Fruit fly (Drosophila melanogaster) whole organism, embryonic: Measurements from ENCODE around the gene CG10338.

Experiments
- CG10321 ChIP-seq: fragments of 200-800 bp; sonication (Bioruptor generic); IDR thresholded peaks from 2 replicates; pipeline ENCODE4 v1.3.6; 2022; ENCODE audit warnings: missing biosample characterization, missing genetic modification characterization
- CG11560 ChIP-seq: fragments of 200-800 bp; sonication (Bioruptor generic); IDR thresholded peaks from 3 replicates; pipeline ENCODE4 v1.3.6; 2022; ENCODE audit warnings: missing biosample characterization, missing genetic modification characterization
- CG12071 ChIP-seq: fragments of 200-800 bp; sonication (Bioruptor generic); optimal IDR thresholded peaks from 3 replicates; lab custom pipeline; 2018; ENCODE audit warnings: missing biosample characterization, mild to moderate bottlenecking, missing genetic modification characterization
- CG13123 ChIP-seq: fragments of 200-800 bp; sonication (Bioruptor generic); optimal IDR thresholded peaks from 2 replicates; lab custom pipeline; 2016; ENCODE audit warnings: missing biosample characterization, missing genetic modification characterization
- CG13894 ChIP-seq: fragments of 200-800 bp; sonication (Bioruptor generic); optimal IDR thresholded peaks from 3 replicates; lab custom pipeline; 2018; ENCODE audit warnings: missing biosample characterization, mild to moderate bottlenecking, missing genetic modification characterization, moderate library complexity
- CG14050 ChIP-seq: fragments of 200-800 bp; sonication (Bioruptor generic); IDR thresholded peaks from 3 replicates; pipeline ENCODE4 v1.3.6; 2022; ENCODE audit warnings: missing biosample characterization, missing genetic modification characterization
- CG15269 ChIP-seq: fragments of 200-800 bp; sonication (Bioruptor generic); optimal IDR thresholded peaks from 2 replicates; lab custom pipeline; 2018; ENCODE audit warnings: missing biosample characterization, mild to moderate bottlenecking, missing genetic modification characterization, moderate library complexity
- CG1529 ChIP-seq: fragments of 200-800 bp; sonication (Bioruptor generic); optimal IDR thresholded peaks from 3 replicates; lab custom pipeline; 2018; ENCODE audit warnings: missing biosample characterization, missing genetic modification characterization
- CG15479 ChIP-seq: fragments of 200-800 bp; sonication (Bioruptor generic); optimal IDR thresholded peaks from 3 replicates; lab custom pipeline; 2019; ENCODE audit warnings: missing biosample characterization, mild to moderate bottlenecking, missing genetic modification characterization, moderate library complexity
- CG17568 ChIP-seq: fragments of 200-800 bp; sonication (Bioruptor generic); optimal IDR thresholded peaks from 2 replicates; lab custom pipeline; 2018; ENCODE audit warnings: missing biosample characterization, mild to moderate bottlenecking, missing genetic modification characterization, moderate library complexity
- CG17802 ChIP-seq: fragments of 200-800 bp; sonication (Bioruptor generic); optimal IDR thresholded peaks from 2 replicates; lab custom pipeline; 2018; ENCODE audit warnings: missing biosample characterization, mild to moderate bottlenecking, missing genetic modification characterization, moderate library complexity
- CG2116 ChIP-seq: fragments of 200-800 bp; sonication (Bioruptor generic); optimal IDR thresholded peaks from 3 replicates; lab custom pipeline; 2018; ENCODE audit warnings: missing biosample characterization, mild to moderate bottlenecking, missing genetic modification characterization
- CG30403 ChIP-seq: fragments of 200-800 bp; sonication (Bioruptor generic); optimal IDR thresholded peaks from 3 replicates; lab custom pipeline; 2016; ENCODE audit warnings: missing biosample characterization, missing genetic modification characterization
- CG30431 ChIP-seq: fragments of 200-800 bp; sonication (Bioruptor generic); optimal IDR thresholded peaks from 2 replicates; lab custom pipeline; 2017; ENCODE audit warnings: missing biosample characterization, missing genetic modification characterization
- CG4404 ChIP-seq: fragments of 200-800 bp; sonication (Bioruptor generic); IDR thresholded peaks from 2 replicates; pipeline ENCODE4 v1.3.6; 2022; ENCODE audit warnings: missing biosample characterization, missing genetic modification characterization
- CG4854 ChIP-seq: fragments of 200-800 bp; sonication (Bioruptor generic); optimal IDR thresholded peaks from 2 replicates; lab custom pipeline; 2016; ENCODE audit warnings: missing biosample characterization, missing genetic modification characterization, inconsistent platforms
- CG7839 ChIP-seq: fragments of 200-800 bp; sonication (Bioruptor generic); optimal IDR thresholded peaks from 3 replicates; lab custom pipeline; 2018; ENCODE audit warnings: missing biosample characterization, mild to moderate bottlenecking, missing genetic modification characterization, moderate library complexity
- CG8388 ChIP-seq: fragments of 200-800 bp; sonication (Bioruptor generic); optimal IDR thresholded peaks from 2 replicates; lab custom pipeline; 2019; ENCODE audit warnings: missing biosample characterization, mild to moderate bottlenecking, missing genetic modification characterization, moderate library complexity
- CG8478 ChIP-seq: fragments of >200 bp; optimal IDR thresholded peaks from 2 replicates; lab custom pipeline; 2018
- CG9609 ChIP-seq: fragments of 200-800 bp; sonication (Bioruptor generic); optimal IDR thresholded peaks from 3 replicates; lab custom pipeline; 2016; ENCODE audit warnings: missing biosample characterization, missing genetic modification characterization
- CG9727 ChIP-seq: fragments of 200-800 bp; sonication (Bioruptor generic); optimal IDR thresholded peaks from 3 replicates; lab custom pipeline; 2017; ENCODE audit warnings: missing biosample characterization, mild to moderate bottlenecking, missing genetic modification characterization
- D ChIP-seq, 2 experiments: fragments of 200-800 bp in 1 of 2; fragments of >200 bp in 1 of 2; sonication (Bioruptor generic) in 1 of 2; optimal IDR thresholded peaks; 2 replicates in 1 of 2; 3 replicates in 1 of 2; lab custom pipeline; 2017; ENCODE audit warnings: mild to moderate bottlenecking in 1 of 2, missing biosample characterization in 1 of 2, missing genetic modification characterization in 1 of 2, missing genetic modification reagents in 1 of 2
- Hmx ChIP-seq: fragments of 200-800 bp; sonication (Bioruptor generic); optimal IDR thresholded peaks from 2 replicates; lab custom pipeline; 2016; ENCODE audit warnings: missing biosample characterization, missing genetic modification characterization
- Hr3 ChIP-seq: fragments of 200-800 bp; sonication (Bioruptor generic); optimal IDR thresholded peaks from 3 replicates; lab custom pipeline; 2016; ENCODE audit warnings: missing biosample characterization, missing genetic modification characterization
- Lpt ChIP-seq: fragments of >200 bp; optimal IDR thresholded peaks from 2 replicates; lab custom pipeline; 2018; ENCODE audit warnings: missing biosample characterization, missing genetic modification characterization
- Poxn ChIP-seq: fragments of 200-800 bp; sonication (Bioruptor generic); IDR thresholded peaks from 2 replicates; pipeline ENCODE4 v1.3.6; 2022; ENCODE audit warnings: missing biosample characterization, missing genetic modification characterization
- Ptx1 ChIP-seq: fragments of 200-800 bp; sonication (Bioruptor generic); IDR thresholded peaks from 2 replicates; pipeline ENCODE4 v1.3.6; 2022; ENCODE audit warnings: missing biosample characterization, missing genetic modification characterization
- al ChIP-seq: fragments of 200-800 bp; sonication (Bioruptor generic); IDR thresholded peaks from 2 replicates; pipeline ENCODE4 v1.3.6; 2022; ENCODE audit warnings: missing biosample characterization, missing genetic modification characterization
- ara ChIP-seq: fragments of 200-800 bp; sonication (Bioruptor generic); IDR thresholded peaks from 2 replicates; pipeline ENCODE4 v1.3.6; 2022; ENCODE audit warnings: missing biosample characterization, missing genetic modification characterization
- bcd ChIP-seq: fragments of 200-800 bp; sonication (Bioruptor generic); optimal IDR thresholded peaks from 2 replicates; lab custom pipeline; 2017; ENCODE audit warnings: missing biosample characterization, mild to moderate bottlenecking, missing genetic modification characterization
- bowl ChIP-seq: fragments of 200-800 bp; sonication (Bioruptor generic); IDR thresholded peaks from 2 replicates; pipeline ENCODE4 v1.3.6; 2022; ENCODE audit warnings: missing biosample characterization, missing genetic modification characterization
- cad ChIP-seq: fragments of >200 bp; optimal IDR thresholded peaks from 2 replicates; lab custom pipeline; 2017; ENCODE audit warnings: missing biosample characterization, missing genetic modification characterization
- cas ChIP-seq: fragments of 200-800 bp; sonication (Bioruptor generic); IDR thresholded peaks from 2 replicates; pipeline ENCODE4 v1.3.6; 2022; ENCODE audit warnings: missing biosample characterization, missing genetic modification characterization
- chif ChIP-seq, 2 experiments: fragments of 200-800 bp; sonication (Bioruptor generic); optimal IDR thresholded peaks; 3 replicates each; lab custom pipeline; 2016; ENCODE audit warnings: missing biosample characterization in 2 of 2, missing genetic modification characterization in 2 of 2
- eyg ChIP-seq: fragments of 200-800 bp; sonication (Bioruptor generic); optimal IDR thresholded peaks from 3 replicates; lab custom pipeline; 2016; ENCODE audit warnings: missing biosample characterization, missing genetic modification characterization
- fd3F ChIP-seq: fragments of 200-800 bp; sonication (Bioruptor generic); optimal IDR thresholded peaks from 2 replicates; lab custom pipeline; 2018; ENCODE audit warnings: missing biosample characterization, mild to moderate bottlenecking, missing genetic modification characterization, moderate library complexity
- grau ChIP-seq: fragments of 200-800 bp; optimal IDR thresholded peaks from 3 replicates; lab custom pipeline; 2019; ENCODE audit warnings: missing biosample characterization, mild to moderate bottlenecking, missing genetic modification characterization, moderate library complexity
- grn ChIP-seq: fragments of 200-800 bp; sonication (Bioruptor generic); optimal IDR thresholded peaks from 3 replicates; lab custom pipeline; 2017; ENCODE audit warnings: missing biosample characterization, missing genetic modification characterization
- hb ChIP-seq: fragments of 200-800 bp; sonication (Bioruptor generic); IDR thresholded peaks from 3 replicates; pipeline ENCODE4 v1.3.6; 2022; ENCODE audit warnings: missing biosample characterization, missing genetic modification characterization; ENCODE audit not compliant: partially characterized antibody
- insv ChIP-seq, 2 experiments: fragments of 200-800 bp; sonication (Bioruptor generic); optimal IDR thresholded peaks; 3 replicates each; lab custom pipeline; 2016 to 2018; ENCODE audit warnings: missing biosample characterization in 2 of 2, missing genetic modification characterization in 2 of 2
- ken ChIP-seq: fragments of 200-800 bp; sonication (Bioruptor generic); IDR thresholded peaks from 3 replicates; pipeline ENCODE4 v1.3.6; 2022; ENCODE audit warnings: missing biosample characterization, missing genetic modification characterization
- nerfin-2 ChIP-seq: fragments of 200-800 bp; sonication (Bioruptor generic); IDR thresholded peaks from 2 replicates; pipeline ENCODE4 v1.3.6; 2022; ENCODE audit warnings: missing biosample characterization, missing genetic modification characterization; ENCODE audit not compliant: partially characterized antibody
- pnt ChIP-seq: fragments of 200-800 bp; sonication (Bioruptor generic); optimal IDR thresholded peaks from 3 replicates; lab custom pipeline; 2016; ENCODE audit warnings: missing biosample characterization, missing genetic modification characterization
- sens-2 ChIP-seq: fragments of 200-800 bp; sonication (Bioruptor generic); IDR thresholded peaks from 2 replicates; pipeline ENCODE4 v1.3.6; 2022; ENCODE audit warnings: missing biosample characterization, missing genetic modification characterization
- tll ChIP-seq, 2 experiments: fragments of 200-800 bp in 1 of 2; fragments of >200 bp in 1 of 2; sonication (Bioruptor generic) in 1 of 2; optimal IDR thresholded peaks; 2 replicates each; lab custom pipeline; 2017 to 2019; ENCODE audit warnings: missing biosample characterization in 2 of 2, missing genetic modification characterization in 2 of 2, mild to moderate bottlenecking in 1 of 2, moderate library complexity in 1 of 2
- tx ChIP-seq: fragments of 200-800 bp; sonication (Bioruptor generic); optimal IDR thresholded peaks from 2 replicates; lab custom pipeline; 2016; ENCODE audit warnings: missing biosample characterization, missing genetic modification characterization
- vvl ChIP-seq: fragments of 200-800 bp; sonication (Bioruptor generic); IDR thresholded peaks from 2 replicates; pipeline ENCODE4 v1.3.6; 2022; ENCODE audit warnings: missing biosample characterization, missing genetic modification characterization
- zen ChIP-seq: fragments of 200-800 bp; sonication (Bioruptor generic); optimal IDR thresholded peaks from 3 replicates; lab custom pipeline; 2018; ENCODE audit warnings: missing biosample characterization, mild to moderate bottlenecking, missing genetic modification characterization, moderate library complexity
- zf30C ChIP-seq: fragments of 200-800 bp; sonication (Bioruptor generic); optimal IDR thresholded peaks from 3 replicates; lab custom pipeline; 2018; ENCODE audit warnings: missing biosample characterization, mild to moderate bottlenecking, missing genetic modification characterization

The CG10338 gene

dm6 chr2L:18693877-18694723 lies 1.4 kb upstream of the CG10338 start (continued):
- no peak for TF ChIP-seq Poxn (GFP tag; lab: Robert Waterston, UW)
- TF ChIP-seq sens-2 = no peak
- peak; percentile 73 for TF ChIP-seq vvl (GFP tag; lab: Robert Waterston, UW)
- no peak for TF ChIP-seq CG30431 (GFP tag; lab: Kevin White, UChicago)
- TF ChIP-seq nerfin-2 (GFP tag; lab: Robert Waterston, UW) = no peak
- no peak for TF ChIP-seq CG17568 (GFP tag; lab: Kevin White, UChicago)
- TF ChIP-seq CG14050 (GFP tag; lab: Robert Waterston, UW) = no peak; the same call in 2 of the 3 replicates
- no peak for TF ChIP-seq tll (GFP tag; optimal IDR thresholded peaks at IDR 0.05; lab: Kevin White, UChicago)
- TF ChIP-seq pnt (GFP tag; lab: Kevin White, UChicago) = peak; percentile 38
- no peak for TF ChIP-seq D (optimal IDR thresholded peaks at IDR 0.05; lab: Kevin White, UChicago)
- TF ChIP-seq D (GFP tag; optimal IDR thresholded peaks at IDR 0.05; lab: Kevin White, UChicago) = no peak
- TF ChIP-seq CG9609 (GFP tag; lab: Kevin White, UChicago) = peak; percentile 72
- no peak for TF ChIP-seq CG4404 (GFP tag; lab: Robert Waterston, UW)
- peak; percentile 59 for TF ChIP-seq CG30403 (GFP tag; lab: Kevin White, UChicago)
- peak; percentile 48 for TF ChIP-seq CG7839 (tag; lab: Kevin White, UChicago)
- TF ChIP-seq bcd (GFP tag; lab: Kevin White, UChicago) = peak; percentile 39
- TF ChIP-seq CG1529 (GFP tag; lab: Kevin White, UChicago) = no peak
- 0 out of 3 replicates have a peak, but pooled peaks have one; percentile 47 for TF ChIP-seq ken (GFP tag; lab: Robert Waterston, UW)
- no peak for TF ChIP-seq Hmx (GFP tag; lab: Kevin White, UChicago)
- TF ChIP-seq al (GFP tag; lab: Robert Waterston, UW) = peak; percentile 52; the same call in 1 of the 2 replicates
- peak; percentile 55 for TF ChIP-seq CG12071 (GFP tag; lab: Kevin White, UChicago)
- TF ChIP-seq CG2116 (GFP tag; lab: Kevin White, UChicago) = peak; percentile 40
- TF ChIP-seq CG9727 (GFP tag; lab: Kevin White, UChicago) = peak; percentile 66
- no peak for TF ChIP-seq insv (GFP tag; optimal IDR thresholded peaks at IDR 0.05; lab: Kevin White, UChicago)
- TF ChIP-seq CG8478 = no peak
- TF ChIP-seq Lpt = no peak
- peak; percentile 94 for TF ChIP-seq zf30C
- TF ChIP-seq CG13123 (GFP tag; lab: Kevin White, UChicago) = peak; percentile 48
- peak; percentile 23 for TF ChIP-seq grn (GFP tag; lab: Kevin White, UChicago)
- TF ChIP-seq CG10321 (GFP tag; lab: Robert Waterston, UW) = peak; percentile 45; the same call in 1 of the 2 replicates
- TF ChIP-seq CG15269 = peak; percentile 45
- no peak for TF ChIP-seq eyg (GFP tag; lab: Kevin White, UChicago)
- no peak for TF ChIP-seq bowl
- no peak for TF ChIP-seq CG8388 (GFP tag; lab: Kevin White, UChicago)
- no peak for TF ChIP-seq Hr3 (GFP tag; lab: Kevin White, UChicago)
- peak; percentile 49 for TF ChIP-seq tx (GFP tag; lab: Kevin White, UChicago)
- TF ChIP-seq cas (GFP tag; lab: Robert Waterston, UW) = no peak
- peak; percentile 84 for TF ChIP-seq CG13894
- no peak for TF ChIP-seq CG15479 (GFP tag; lab: Kevin White, UChicago)
- peak; percentile 63 for TF ChIP-seq Ptx1 (GFP tag; lab: Robert Waterston, UW)
- no peak for TF ChIP-seq cad (GFP tag; lab: Kevin White, UChicago)
- peak; percentile 22 for TF ChIP-seq CG4854 (GFP tag; lab: Kevin White, UChicago)
- TF ChIP-seq ara = peak; percentile 64
- no peak for TF ChIP-seq zen (tag; lab: Kevin White, UChicago)
- TF ChIP-seq chif (GFP tag; optimal IDR thresholded peaks at IDR 0.05; lab: Kevin White, UChicago) = peak in 1 of 2 experiments; percentile 43
- TF ChIP-seq CG11560 (tag; lab: Robert Waterston, UW) = no peak
- TF ChIP-seq grau (tag; lab: Kevin White, UChicago) = peak; percentile 46
- TF ChIP-seq fd3F = no peak
- no peak for TF ChIP-seq hb
- TF ChIP-seq CG17802 = peak; percentile 37
